Fruit fly (Drosophila melanogaster): ENCODE results near the gene CG33723.

dm6 chr2L:9445753-9446152 lies 5.2 kb upstream of the CG33723 start:
- TF ChIP-seq vri (GFP tag; optimal IDR thresholded peaks at IDR 0.05) (no peak), Eip93F (GFP tag; optimal IDR thresholded peaks at IDR 0.05) (no peak), Hr39 (GFP tag; optimal IDR thresholded peaks at IDR 0.05) (no peak), CG10669 (GFP tag; optimal IDR thresholded peaks at IDR 0.05) (no peak), CG16779 (tag; optimal IDR thresholded peaks at IDR 0.05) (no peak), Sox14 (GFP tag; optimal IDR thresholded peaks at IDR 0.05) (no peak), Blimp-1 (GFP tag; optimal IDR thresholded peaks at IDR 0.05) (no peak), CG3032 (tag; optimal IDR thresholded peaks at IDR 0.05) (no peak), CG4318 (GFP tag; optimal IDR thresholded peaks at IDR 0.05) (no peak), Eip75B (GFP tag; optimal IDR thresholded peaks at IDR 0.05) (no peak), spab (GFP tag; optimal IDR thresholded peaks at IDR 0.05) (no peak), CG31627 (GFP tag; optimal IDR thresholded peaks at IDR 0.05) (no peak)
